Fruit fly (Drosophila melanogaster) whole organism, larva: ENCODE results near the gene CG17562.
A peak's percentile ranks its signal among the peaks of the same experiment; 100 is the strongest.

Source experiments
- noc ChIP-seq: fragments of 200-800 bp; sonication (Bioruptor generic); optimal IDR thresholded peaks from 3 replicates; lab custom pipeline; 2019; ENCODE audit warnings: missing biosample characterization, mild to moderate bottlenecking, missing genetic modification characterization, moderate library complexity

Gene CG17562

dm6 chr3R:16652091-16652490, 37.0 kb downstream of the CG17562 start, which contains the start of gene CG14907:
CG14907 (minus strand) TSS chr3R:16652319.
- TF ChIP-seq noc (tag; lab: Kevin White, UChicago) = peak; percentile 20

dm6 chr3R:16655000-16655493, 39.9 kb downstream of the CG17562 start:
- no peak for TF ChIP-seq noc (tag; lab: Kevin White, UChicago)

- TF ChIP-seq noc (tag; lab: Kevin White, UChicago) = no peak
These were observed 40.7 kb downstream of the CG17562 start, which contains the start of gene modSP for dm6 chr3R:16655494-16656493. modSP (minus strand) TSS chr3R:16655662.

- no peak for TF ChIP-seq noc (tag; lab: Kevin White, UChicago)
These were observed 46.6 kb downstream of the CG17562 start for dm6 chr3R:16661693-16662092.

- TF ChIP-seq noc (tag; lab: Kevin White, UChicago) = no peak
These were observed 49.2 kb downstream of the CG17562 start for dm6 chr3R:16664144-16664825.
